Worm (Caenorhabditis elegans) whole organism, L3 larva: ENCODE data around the gene cyp-35B3.

Experiments used
- R02D3.7 ChIP-seq: fragments of 150-350 bp; optimal IDR thresholded peaks from 2 replicates; lab custom pipeline; 2014; ENCODE audit warnings: missing biosample characterization, missing genetic modification characterization
- fos-1 ChIP-seq: fragments of 150-350 bp; optimal IDR thresholded peaks from 2 replicates; lab custom pipeline; 2014; ENCODE audit warnings: missing biosample characterization, missing genetic modification characterization
- lin-15B ChIP-seq: fragments of 150-350 bp; optimal IDR thresholded peaks from 2 replicates; lab custom pipeline; 2014; ENCODE audit warnings: missing biosample characterization, missing genetic modification characterization
- lsy-12 ChIP-seq: sonication (generic microtip); optimal IDR thresholded peaks from 2 replicates; lab custom pipeline; 2016; ENCODE audit warnings: mild to moderate bottlenecking, missing genetic modification characterization, missing compliant biosample characterization
- nhr-12 ChIP-seq: fragments of 150-350 bp; optimal IDR thresholded peaks from 2 replicates; lab custom pipeline; 2014; ENCODE audit warnings: missing biosample characterization, missing genetic modification characterization
- nhr-77 ChIP-seq: fragments of 150-350 bp; optimal IDR thresholded peaks from 2 replicates; lab custom pipeline; 2014; ENCODE audit warnings: missing biosample characterization, missing genetic modification characterization
- pha-4 ChIP-seq: fragments of 150-350 bp; optimal IDR thresholded peaks from 2 replicates; lab custom pipeline; 2014; ENCODE audit warnings: missing biosample characterization, missing genetic modification reagents, missing genetic modification characterization
- zag-1 ChIP-seq: fragments of 150-350 bp; optimal IDR thresholded peaks from 2 replicates; lab custom pipeline; 2014; ENCODE audit warnings: missing biosample characterization, missing genetic modification characterization

ce11 chrV:3961235-3961634, 16.1 kb downstream of the cyp-35B3 start, which contains the start of gene cyp-34A6:
- no peak for TF ChIP-seq nhr-77 (tag; lab: Kevin White, UChicago)
- TF ChIP-seq nhr-12 = no peak
- TF ChIP-seq fos-1 (tag; lab: Kevin White, UChicago) = no peak
- peak; percentile 17 for TF ChIP-seq pha-4 (tag; lab: Kevin White, UChicago)
- no peak for TF ChIP-seq R02D3.7
- TF ChIP-seq lsy-12 (tag; lab: Kevin White, UChicago) = no peak
- no peak for TF ChIP-seq lin-15B (tag; lab: Kevin White, UChicago)
- TF ChIP-seq zag-1 (tag; lab: Kevin White, UChicago) = no peak
